Fruit fly (Drosophila melanogaster) whole organism, embryonic: ENCODE measurements around the gene CG3862.

ENCODE experiments used
- Awh ChIP-seq: fragments of 200-800 bp; sonication (Bioruptor generic); IDR thresholded peaks from 2 replicates; pipeline ENCODE4, ENCODE4 v1.3.6; 2022; ENCODE audit warnings: missing biosample characterization, missing genetic modification characterization
- CG11085 ChIP-seq: fragments of 200-800 bp; sonication (Bioruptor generic); IDR thresholded peaks from 2 replicates; pipeline ENCODE4 v1.3.6; 2022; ENCODE audit warnings: missing biosample characterization, missing genetic modification characterization
- CG13894 ChIP-seq: fragments of 200-800 bp; sonication (Bioruptor generic); optimal IDR thresholded peaks from 3 replicates; lab custom pipeline; 2018; ENCODE audit warnings: missing biosample characterization, mild to moderate bottlenecking, missing genetic modification characterization, moderate library complexity
- CG15514 ChIP-seq: fragments of 200-800 bp; sonication (Bioruptor generic); optimal IDR thresholded peaks from 3 replicates; lab custom pipeline; 2017; ENCODE audit warnings: missing biosample characterization, missing genetic modification characterization, mild to moderate bottlenecking, moderate library complexity, missing genetic modification reagents
- CG1602 ChIP-seq: fragments of 200-800 bp; sonication (Bioruptor generic); optimal IDR thresholded peaks from 3 replicates; lab custom pipeline; 2016; ENCODE audit warnings: missing biosample characterization, missing genetic modification characterization
- CG1792 ChIP-seq: fragments of 200-800 bp; sonication (Bioruptor generic); optimal IDR thresholded peaks from 2 replicates; lab custom pipeline; 2016; ENCODE audit warnings: missing biosample characterization, missing genetic modification characterization
- CG1832 ChIP-seq: fragments of 200-800 bp; sonication (Bioruptor generic); optimal IDR thresholded peaks from 2 replicates; lab custom pipeline; 2017; ENCODE audit warnings: missing biosample characterization, mild to moderate bottlenecking, missing genetic modification characterization, inconsistent platforms
- CG18599 ChIP-seq: fragments of 200-800 bp; sonication (Bioruptor generic); optimal IDR thresholded peaks from 3 replicates; lab custom pipeline; 2017; ENCODE audit warnings: missing biosample characterization, missing genetic modification characterization, mild to moderate bottlenecking, moderate library complexity, missing genetic modification reagents
- CG30403 ChIP-seq: fragments of 200-800 bp; sonication (Bioruptor generic); optimal IDR thresholded peaks from 3 replicates; lab custom pipeline; 2016; ENCODE audit warnings: missing biosample characterization, missing genetic modification characterization
- CG32767 ChIP-seq: fragments of 200-800 bp; sonication (Bioruptor generic); IDR thresholded peaks from 2 replicates; pipeline ENCODE4 v1.3.6; 2022; ENCODE audit warnings: missing biosample characterization, missing genetic modification characterization
- CG33557 ChIP-seq: fragments of 200-800 bp; sonication (Bioruptor generic); optimal IDR thresholded peaks from 2 replicates; lab custom pipeline; 2019; ENCODE audit warnings: missing biosample characterization, mild to moderate bottlenecking, missing genetic modification characterization, moderate library complexity
- CG34422 ChIP-seq: fragments of 200-800 bp; sonication (Bioruptor generic); IDR thresholded peaks from 3 replicates; pipeline ENCODE4 v1.3.6; 2022; ENCODE audit warnings: missing biosample characterization, missing genetic modification characterization
- CG43689 ChIP-seq: fragments of 200-800 bp; sonication (Bioruptor generic); IDR thresholded peaks from 2 replicates; pipeline ENCODE4 v1.3.6; 2022; ENCODE audit warnings: missing biosample characterization, missing genetic modification characterization
- CG7357 ChIP-seq: fragments of 200-800 bp; sonication (Bioruptor generic); IDR thresholded peaks from 3 replicates; pipeline ENCODE4 v1.3.6; 2022; ENCODE audit warnings: missing biosample characterization, missing genetic modification characterization
- CG8478 ChIP-seq: fragments of >200 bp; optimal IDR thresholded peaks from 2 replicates; lab custom pipeline; 2018
- CG9876 ChIP-seq: fragments of 200-800 bp; sonication (Bioruptor generic); optimal IDR thresholded peaks from 2 replicates; lab custom pipeline; 2016; ENCODE audit warnings: missing biosample characterization, missing genetic modification characterization
- CHES-1-like ChIP-seq: fragments of 200-800 bp; sonication (Bioruptor generic); optimal IDR thresholded peaks from 2 replicates; lab custom pipeline; 2016; ENCODE audit warnings: missing biosample characterization, missing genetic modification characterization
- Chrac-16 ChIP-seq: fragments of 200-800 bp; sonication (Bioruptor generic); optimal IDR thresholded peaks from 3 replicates; lab custom pipeline; 2016; ENCODE audit warnings: missing biosample characterization, missing genetic modification characterization
- Deaf1 ChIP-seq: fragments of 200-800 bp; optimal IDR thresholded peaks from 3 replicates; lab custom pipeline; 2019; ENCODE audit warnings: missing biosample characterization, mild to moderate bottlenecking, missing genetic modification characterization, moderate library complexity
- Dll ChIP-seq: fragments of 200-800 bp; sonication (Bioruptor generic); IDR thresholded peaks from 4 replicates; pipeline ENCODE4 v1.3.6; 2022; ENCODE audit warnings: missing biosample characterization, missing genetic modification characterization; ENCODE audit not compliant: partially characterized antibody
- Gsc ChIP-seq: fragments of 200-800 bp; sonication (Bioruptor generic); IDR thresholded peaks from 2 replicates; pipeline ENCODE4 v1.3.6; 2022; ENCODE audit warnings: missing biosample characterization, missing genetic modification characterization
- HLH4C ChIP-seq: fragments of 200-800 bp; sonication (Bioruptor generic); IDR thresholded peaks from 3 replicates; pipeline ENCODE4 v1.3.6; 2022; ENCODE audit warnings: missing biosample characterization, missing genetic modification characterization; ENCODE audit not compliant: partially characterized antibody
- Lhr ChIP-seq: fragments of 200-800 bp; sonication (Bioruptor generic); optimal IDR thresholded peaks from 3 replicates; lab custom pipeline; 2017; ENCODE audit warnings: mild to moderate bottlenecking, missing biosample characterization, missing genetic modification reagents, missing genetic modification characterization
- Med ChIP-seq: fragments of 200-800 bp; sonication (Bioruptor generic); peaks from one replicate; lab custom pipeline; 2016; ENCODE audit warnings: missing biosample characterization, missing genetic modification characterization, mild to moderate bottlenecking, inconsistent platforms, moderate library complexity
- Sox102F ChIP-seq: fragments of 200-800 bp; sonication (Bioruptor generic); optimal IDR thresholded peaks from 2 replicates; lab custom pipeline; 2018; ENCODE audit warnings: missing biosample characterization, mild to moderate bottlenecking, missing genetic modification characterization, moderate library complexity
- Trl ChIP-seq, 3 experiments: fragments of >200 bp in 2 of 3; fragments of 200-800 bp in 1 of 3; sonication (Bioruptor generic) in 1 of 3; optimal IDR thresholded peaks; 2 replicates in 1 of 3; 3 replicates in 2 of 3; lab custom pipeline; 2016 to 2017; ENCODE audit warnings: missing biosample characterization in 1 of 3, missing genetic modification characterization in 1 of 3
- Xrp1 ChIP-seq: fragments of 200-800 bp; sonication (Bioruptor generic); IDR thresholded peaks from 2 replicates; pipeline ENCODE4 v1.3.6; 2022; ENCODE audit warnings: missing biosample characterization, missing genetic modification characterization
- abd-A ChIP-seq: fragments of 200-800 bp; sonication (Bioruptor generic); optimal IDR thresholded peaks from 3 replicates; lab custom pipeline; 2019; ENCODE audit warnings: missing biosample characterization, mild to moderate bottlenecking, missing genetic modification characterization, moderate library complexity
- ac ChIP-seq: fragments of 200-800 bp; sonication (Bioruptor generic); optimal IDR thresholded peaks from 3 replicates; lab custom pipeline; 2017; ENCODE audit warnings: missing biosample characterization, mild to moderate bottlenecking, missing genetic modification characterization
- al ChIP-seq: fragments of 200-800 bp; sonication (Bioruptor generic); IDR thresholded peaks from 2 replicates; pipeline ENCODE4 v1.3.6; 2022; ENCODE audit warnings: missing biosample characterization, missing genetic modification characterization
- ato ChIP-seq: fragments of 200-800 bp; sonication (Bioruptor generic); IDR thresholded peaks from 2 replicates; pipeline ENCODE4 v1.3.6; 2022; ENCODE audit warnings: missing biosample characterization, missing genetic modification characterization; ENCODE audit not compliant: partially characterized antibody
- chn ChIP-seq: fragments of 200-800 bp; sonication (Bioruptor generic); optimal IDR thresholded peaks from 2 replicates; lab custom pipeline; 2016; ENCODE audit warnings: missing biosample characterization, missing genetic modification characterization
- crp ChIP-seq, 2 experiments: fragments of 200-800 bp; sonication (Bioruptor generic); optimal IDR thresholded peaks; 2 replicates in 1 of 2; 3 replicates in 1 of 2; lab custom pipeline; 2017; ENCODE audit warnings: missing biosample characterization in 2 of 2, missing genetic modification characterization in 2 of 2, mild to moderate bottlenecking in 1 of 2, moderate library complexity in 1 of 2
- ems ChIP-seq: fragments of 200-800 bp; sonication (Bioruptor generic); optimal IDR thresholded peaks from 3 replicates; lab custom pipeline; 2016; ENCODE audit warnings: missing biosample characterization, missing genetic modification characterization
- gt ChIP-seq: fragments of 200-800 bp; sonication (Bioruptor generic); IDR thresholded peaks from 2 replicates; pipeline ENCODE4 v1.3.6; 2022; ENCODE audit warnings: missing biosample characterization, missing genetic modification characterization
- maf-S ChIP-seq: fragments of 200-800 bp; sonication (Bioruptor generic); optimal IDR thresholded peaks from 2 replicates; lab custom pipeline; 2016; ENCODE audit warnings: missing biosample characterization, missing genetic modification characterization
- pros ChIP-seq: fragments of 200-800 bp; sonication (Bioruptor generic); optimal IDR thresholded peaks from 3 replicates; lab custom pipeline; 2019; ENCODE audit warnings: missing biosample characterization, mild to moderate bottlenecking, missing genetic modification characterization, moderate library complexity
- sima ChIP-seq: fragments of 200-800 bp; sonication (Bioruptor generic); optimal IDR thresholded peaks from 2 replicates; lab custom pipeline; 2016; ENCODE audit warnings: missing biosample characterization, missing genetic modification characterization
- slbo ChIP-seq: fragments of 200-800 bp; sonication (Bioruptor generic); IDR thresholded peaks from 2 replicates; pipeline ENCODE4 v1.3.6; 2022; ENCODE audit warnings: missing biosample characterization, missing genetic modification characterization
- tio ChIP-seq: fragments of 200-800 bp; sonication (Bioruptor generic); optimal IDR thresholded peaks from 2 replicates; lab custom pipeline; 2017; ENCODE audit warnings: missing biosample characterization, missing genetic modification characterization, inconsistent platforms
- zfh2 ChIP-seq: fragments of 200-800 bp; sonication (Bioruptor generic); optimal IDR thresholded peaks from 2 replicates; lab custom pipeline; 2016; ENCODE audit warnings: missing biosample characterization, missing genetic modification characterization

CG3862 gene

dm6 chr2L:826388-826787, 727 bp upstream of the CG3862 start (continued):
- TF ChIP-seq CG30403 (GFP tag; lab: Kevin White, UChicago) (no peak), CG7357 (no peak), CG34422 (GFP tag; lab: Robert Waterston, UW) (no peak), Gsc (GFP tag; lab: Robert Waterston, UW) (no peak), Lhr (GFP tag; lab: Kevin White, UChicago) (no peak), gt (GFP tag; lab: Robert Waterston, UW) (no peak), abd-A (tag; lab: Kevin White, UChicago) (no peak), chn (GFP tag; lab: Kevin White, UChicago) (peak; percentile 28), maf-S (GFP tag; lab: Kevin White, UChicago) (no peak), tio (GFP tag; lab: Kevin White, UChicago) (no peak), CG18599 (GFP tag; lab: Kevin White, UChicago) (no peak), zfh2 (GFP tag; lab: Kevin White, UChicago) (no peak), CG1832 (GFP tag; lab: Kevin White, UChicago) (peak; percentile 18), crp (GFP tag; optimal IDR thresholded peaks at IDR 0.05; lab: Kevin White, UChicago) (no peak), CG13894 (tag; lab: Kevin White, UChicago) (no peak), Med (GFP tag; lab: Kevin White, UChicago) (peak; percentile 6), Awh (GFP tag; lab: Robert Waterston, UW) (no peak), CG15514 (GFP tag; lab: Kevin White, UChicago) (no peak), Xrp1 (no peak), CG8478 (lab: Kevin White, UChicago) (no peak), Deaf1 (tag; lab: Kevin White, UChicago) (peak; percentile 4), CG43689 (GFP tag; lab: Robert Waterston, UW) (no peak), CG33557 (no peak), Chrac-16 (no peak), al (GFP tag; lab: Robert Waterston, UW) (no peak), ato (no peak), Dll (GFP tag; lab: Robert Waterston, UW) (no peak), ems (GFP tag; lab: Kevin White, UChicago) (no peak), sima (GFP tag; lab: Kevin White, UChicago) (no peak), CG1602 (no peak), CG11085 (GFP tag; lab: Robert Waterston, UW) (no peak), ac (no peak), Trl (optimal IDR thresholded peaks at IDR 0.05; lab: Kevin White, UChicago) (peak; percentile 91 to 97), Trl (GFP tag; optimal IDR thresholded peaks at IDR 0.05; lab: Kevin White, UChicago) (peak; percentile 18), HLH4C (GFP tag; lab: Robert Waterston, UW) (no peak), CG32767 (GFP tag; lab: Robert Waterston, UW) (peak; percentile 59; the same call in 1 of the 2 replicates), Sox102F (GFP tag; lab: Kevin White, UChicago) (no peak), CG1792 (GFP tag; lab: Kevin White, UChicago) (no peak), pros (GFP tag; lab: Kevin White, UChicago) (peak; percentile 78), slbo (GFP tag; lab: Robert Waterston, UW) (no peak), CG9876 (GFP tag; lab: Kevin White, UChicago) (no peak), CHES-1-like (GFP tag; lab: Kevin White, UChicago) (no peak)
- TF ChIP-seq, all 482 proteins: peak for 13
